Worm (Caenorhabditis elegans) whole organism, mixed stage, embryonic: ENCODE data around the gene haf-1.

ENCODE experiments used
- blmp-1 ChIP-seq: fragments of 150-350 bp; optimal IDR thresholded peaks from 2 replicates; lab custom pipeline; 2014; ENCODE audit warnings: missing biosample characterization, missing genetic modification characterization
- flh-1 ChIP-seq: fragments of 200-800 bp; sonication (Bioruptor generic); optimal IDR thresholded peaks from 2 replicates; lab custom pipeline; 2018; ENCODE audit warnings: mild to moderate bottlenecking, missing genetic modification characterization, moderate library complexity, missing compliant biosample characterization
- mab-5 ChIP-seq: fragments of 150-350 bp; optimal IDR thresholded peaks from 2 replicates; lab custom pipeline; 2014; ENCODE audit warnings: missing biosample characterization, missing genetic modification characterization
- pha-4 ChIP-seq: fragments of 150-350 bp; optimal IDR thresholded peaks from 2 replicates; lab custom pipeline; 2018; ENCODE audit warnings: missing biosample characterization, missing genetic modification reagents, missing genetic modification characterization
- snpc-4 ChIP-seq: fragments of 150-350 bp; optimal IDR thresholded peaks from 2 replicates; lab custom pipeline; 2014; ENCODE audit warnings: missing biosample characterization, missing genetic modification characterization
- tbx-8 ChIP-seq: fragments of 200-800 bp; sonication (Bioruptor generic); optimal IDR thresholded peaks from 2 replicates; lab custom pipeline; 2018; ENCODE audit warnings: mild to moderate bottlenecking, missing genetic modification characterization, moderate library complexity, missing compliant biosample characterization
- zip-8 ChIP-seq: fragments of 150-350 bp; optimal IDR thresholded peaks from 2 replicates; lab custom pipeline; 2014; ENCODE audit warnings: missing biosample characterization, missing genetic modification characterization

DNA sequence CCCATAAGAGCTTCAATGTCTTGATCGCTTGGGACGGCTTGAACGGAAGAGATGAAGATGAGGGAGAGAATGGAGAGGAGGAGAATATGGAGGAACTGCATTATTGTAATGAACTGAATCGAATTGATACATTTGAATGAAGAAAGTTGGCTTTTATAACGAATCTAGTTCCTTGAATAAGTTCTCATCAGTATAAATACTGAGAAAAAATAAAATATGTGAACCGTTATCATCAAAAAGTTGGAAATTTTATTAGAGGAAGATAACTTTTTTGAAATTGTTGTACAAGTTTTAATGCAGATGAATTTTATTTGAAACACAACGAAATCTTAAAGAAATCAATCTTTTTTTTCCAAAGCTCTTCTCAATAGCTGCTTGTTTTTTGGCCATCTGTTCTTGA lies 30.8 kb downstream of the haf-1 start, which contains the start of gene T02D1.7:
- TF ChIP-seq tbx-8 (GFP tag; lab: Kevin White, UChicago), result no peak
- TF ChIP-seq flh-1 (GFP tag; lab: Kevin White, UChicago), result no peak
- no peak for TF ChIP-seq mab-5 (tag; lab: Kevin White, UChicago)
- TF ChIP-seq pha-4 (tag; lab: Kevin White, UChicago), result no peak
- no peak for TF ChIP-seq zip-8 (tag; lab: Kevin White, UChicago)
- no peak for TF ChIP-seq snpc-4 (tag; lab: Kevin White, UChicago)
- no peak for TF ChIP-seq blmp-1
